Worm (Caenorhabditis elegans) whole organism, early embryonic: ENCODE data around the gene gdi-1.

ENCODE experiments used
- B0310.2 ChIP-seq: sonication (generic microtip); optimal IDR thresholded peaks from 2 replicates; lab custom pipeline; 2016; ENCODE audit warnings: mild to moderate bottlenecking, missing genetic modification characterization, missing compliant biosample characterization
- F13C5.2 ChIP-seq: sonication (generic microtip); optimal IDR thresholded peaks from 2 replicates; lab custom pipeline; 2017; ENCODE audit warnings: mild to moderate bottlenecking, missing genetic modification characterization, inconsistent platforms, missing compliant biosample characterization
- aly-1 ChIP-seq: sonication (generic microtip); optimal IDR thresholded peaks from 2 replicates; lab custom pipeline; 2016; ENCODE audit warnings: missing genetic modification characterization, missing compliant biosample characterization
- ama-1 ChIP-seq: fragments of 150-350 bp; optimal IDR thresholded peaks from 2 replicates; lab custom pipeline; 2014
- ceh-13 ChIP-seq: fragments of 200-800 bp; sonication (Bioruptor generic); optimal IDR thresholded peaks from 2 replicates; lab custom pipeline; 2018; ENCODE audit warnings: mild to moderate bottlenecking, missing genetic modification characterization, missing compliant biosample characterization
- ceh-36 ChIP-seq: sonication (generic microtip); optimal IDR thresholded peaks from 2 replicates; lab custom pipeline; 2016; ENCODE audit warnings: missing genetic modification characterization, inconsistent platforms, missing compliant biosample characterization
- ets-7 ChIP-seq: sonication (generic microtip); optimal IDR thresholded peaks from 2 replicates; lab custom pipeline; 2016; ENCODE audit warnings: missing genotype, missing genetic modification characterization, missing compliant biosample characterization
- flt-1 ChIP-seq: fragments of 200-800 bp; sonication (Bioruptor generic); IDR thresholded peaks from 2 replicates; pipeline ENCODE4 v1.3.6; 2022; ENCODE audit warnings: missing genetic modification characterization, missing compliant biosample characterization
- hmbx-1 ChIP-seq: sonication (generic microtip); optimal IDR thresholded peaks from 2 replicates; lab custom pipeline; 2016; ENCODE audit warnings: mild to moderate bottlenecking, missing genetic modification characterization, missing compliant biosample characterization
- hmg-4 ChIP-seq: fragments of 200-800 bp; sonication (Bioruptor generic); optimal IDR thresholded peaks from 2 replicates; lab custom pipeline; 2018; ENCODE audit warnings: mild to moderate bottlenecking, missing genetic modification characterization, missing compliant biosample characterization
- hnd-1 ChIP-seq: sonication (generic microtip); optimal IDR thresholded peaks from 2 replicates; lab custom pipeline; 2016; ENCODE audit warnings: missing genetic modification characterization, missing compliant biosample characterization
- pes-1 ChIP-seq: fragments of 200-800 bp; sonication (Bioruptor generic); IDR thresholded peaks from 2 replicates; pipeline ENCODE4 v1.3.6; 2022; ENCODE audit warnings: missing genetic modification reagents, missing genetic modification characterization, missing compliant biosample characterization
- scrt-1 ChIP-seq: fragments of 200-800 bp; sonication (Bioruptor generic); IDR thresholded peaks from 2 replicates; pipeline ENCODE4 v1.3.6; 2022; ENCODE audit warnings: missing genetic modification characterization, missing compliant biosample characterization
- sea-1 ChIP-seq: fragments of 200-800 bp; sonication (Bioruptor generic); conservative IDR thresholded peaks from 2 replicates; pipeline ENCODE4 v1.3.6; 2022; ENCODE audit warnings: missing genetic modification characterization, missing compliant biosample characterization
- tbx-11 ChIP-seq: fragments of 200-800 bp; sonication (Bioruptor generic); IDR thresholded peaks from 2 replicates; pipeline ENCODE4 v1.3.6; 2022; ENCODE audit warnings: missing genetic modification characterization, missing compliant biosample characterization
- tbx-37 ChIP-seq: fragments of 200-800 bp; sonication (Bioruptor generic); conservative IDR thresholded peaks from 2 replicates; pipeline ENCODE4 v1.3.6; 2022; ENCODE audit warnings: missing genetic modification reagents, missing genetic modification characterization, missing compliant biosample characterization
- tra-4 ChIP-seq: sonication (generic microtip); optimal IDR thresholded peaks from 2 replicates; lab custom pipeline; 2017; ENCODE audit warnings: missing genetic modification characterization, missing compliant biosample characterization

Gene gdi-1

DNA sequence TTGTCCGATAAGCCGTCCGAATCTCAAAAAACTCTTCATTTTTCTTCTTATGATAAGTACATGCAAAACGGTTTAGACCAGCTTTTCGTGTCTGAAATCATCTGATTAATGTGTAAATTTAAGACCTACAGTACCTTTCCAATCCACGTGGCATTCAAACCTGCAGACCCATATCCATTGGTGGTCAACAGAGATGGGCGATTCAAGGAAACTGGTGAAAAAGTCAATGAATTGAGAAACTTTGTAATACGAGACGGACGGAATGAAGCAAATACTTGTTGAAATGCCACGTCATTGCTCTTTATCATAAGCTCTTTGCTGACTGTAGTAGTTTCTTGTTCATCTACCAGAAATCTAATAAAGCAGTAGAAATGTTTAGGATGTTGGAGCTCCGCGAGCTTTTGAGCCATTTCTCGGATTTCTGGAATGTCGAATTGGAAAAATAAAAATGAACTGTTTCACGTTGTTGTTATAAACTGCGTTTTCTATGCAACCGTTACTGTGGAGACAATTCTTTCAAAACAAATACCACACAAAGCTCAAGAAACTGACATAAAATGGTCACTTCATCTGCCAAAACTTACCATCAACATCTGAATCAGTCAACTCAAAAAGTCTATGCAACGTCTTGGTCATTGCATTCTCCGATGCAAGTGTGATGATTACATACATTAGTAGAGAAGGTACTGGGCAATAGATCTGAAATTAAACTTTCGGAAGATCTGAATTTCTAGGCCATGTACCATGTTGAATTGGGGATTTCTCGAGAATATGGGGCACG lies 28.6 kb downstream of the gdi-1 start:
- no peak for TF ChIP-seq ceh-36 (tag; lab: Kevin White, UChicago)

DNA sequence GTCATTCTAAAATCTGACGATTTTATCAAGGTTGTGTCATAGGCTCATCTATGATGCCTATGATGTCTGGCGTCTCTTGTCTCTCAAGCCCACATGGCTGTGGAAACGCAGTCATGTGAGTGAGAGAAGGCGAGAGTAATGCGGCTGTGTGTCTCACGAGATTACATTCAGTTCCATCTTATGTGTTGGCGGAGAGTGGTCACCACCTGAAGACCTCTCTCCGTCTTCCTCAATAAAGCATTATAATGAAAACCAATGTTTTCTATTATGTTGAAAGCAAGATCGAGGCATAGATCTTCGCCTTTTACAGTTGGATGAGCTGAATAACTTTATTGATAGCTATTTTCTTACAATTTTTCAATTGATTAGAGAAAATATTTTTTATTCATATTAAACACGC lies 29.3 kb downstream of the gdi-1 start:
- peak; percentile 7 for TF ChIP-seq F13C5.2 (tag; lab: Kevin White, UChicago)

DNA sequence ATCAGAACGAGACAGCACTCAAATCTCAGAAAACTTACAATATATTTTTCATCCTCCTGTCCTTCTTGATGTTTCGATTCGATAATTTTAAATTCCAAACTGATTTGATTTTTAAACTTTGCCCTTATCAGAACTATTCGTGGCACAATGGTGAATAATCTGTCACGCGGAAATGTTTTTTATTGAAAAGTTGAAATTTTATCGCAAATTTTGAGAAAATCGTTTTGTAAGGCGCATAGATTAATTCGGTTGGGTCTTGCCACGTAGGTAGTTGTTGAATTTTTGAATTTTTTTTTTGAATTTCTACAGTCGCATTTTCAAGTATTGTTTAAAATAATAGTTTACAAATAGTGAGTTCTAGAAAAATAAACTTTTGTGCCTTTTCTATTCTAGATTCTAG lies 31.8 kb downstream of the gdi-1 start, which contains the start of gene ptp-5.2:
ptp-5.2 (minus strand) TSS at position 101 of the 400 bp plus-strand sequence.
- TF ChIP-seq flt-1 (GFP tag; lab: Robert Waterston, UW), result no peak
- no peak for TF ChIP-seq ets-7 (tag; lab: Kevin White, UChicago)
- no peak for TF ChIP-seq tbx-37
- no peak for TF ChIP-seq B0310.2 (tag; lab: Kevin White, UChicago)
- no peak for TF ChIP-seq tbx-11 (GFP tag; lab: Robert Waterston, UW)
- no peak for TF ChIP-seq F13C5.2 (tag; lab: Kevin White, UChicago)
- TF ChIP-seq hmg-4, result no peak
- TF ChIP-seq hnd-1 (tag; lab: Kevin White, UChicago), result no peak
- no peak for TF ChIP-seq ceh-36 (tag; lab: Kevin White, UChicago)
- no peak for TF ChIP-seq ceh-13
- TF ChIP-seq aly-1 (tag; lab: Kevin White, UChicago), result no peak

DNA sequence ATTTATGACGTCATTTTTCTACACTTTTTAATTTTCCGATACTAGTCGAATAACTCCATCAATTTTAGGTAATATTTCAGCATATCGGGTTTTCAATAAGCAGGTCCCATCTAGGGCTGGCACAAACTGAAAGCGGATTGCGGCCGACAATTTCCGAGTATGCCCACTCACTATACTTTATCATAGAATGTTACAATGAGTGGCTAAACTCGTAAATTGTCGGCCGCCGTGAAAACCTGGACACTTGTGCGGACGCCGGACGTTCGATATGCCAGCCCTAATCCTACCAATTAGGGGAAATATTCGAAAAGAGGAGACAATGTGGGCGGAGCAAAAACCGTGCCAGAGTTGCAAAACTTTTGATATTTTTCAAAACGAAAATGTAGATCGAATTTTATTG lies 33.0 kb downstream of the gdi-1 start:
- TF ChIP-seq tra-4, result no peak
- no peak for TF ChIP-seq hnd-1 (tag; lab: Kevin White, UChicago)
- no peak for TF ChIP-seq pes-1 (GFP tag; lab: Robert Waterston, UW)
- TF ChIP-seq ets-7 (tag; lab: Kevin White, UChicago), result no peak
- TF ChIP-seq aly-1 (tag; lab: Kevin White, UChicago), result no peak
- no peak for TF ChIP-seq scrt-1 (GFP tag; lab: Robert Waterston, UW)
- no peak for TF ChIP-seq ama-1 (lab: Kevin White, UChicago)
- no peak for TF ChIP-seq hmg-4
- no peak for TF ChIP-seq sea-1 (GFP tag; lab: Robert Waterston, UW)
- TF ChIP-seq flt-1 (GFP tag; lab: Robert Waterston, UW), result no peak
- TF ChIP-seq tbx-37, result no peak
- TF ChIP-seq F13C5.2 (tag; lab: Kevin White, UChicago), result no peak
- no peak for TF ChIP-seq hmbx-1
- no peak for TF ChIP-seq ceh-13
- TF ChIP-seq ceh-36 (tag; lab: Kevin White, UChicago), result no peak
- TF ChIP-seq B0310.2 (tag; lab: Kevin White, UChicago), result no peak
- no peak for TF ChIP-seq tbx-11 (GFP tag; lab: Robert Waterston, UW)

DNA sequence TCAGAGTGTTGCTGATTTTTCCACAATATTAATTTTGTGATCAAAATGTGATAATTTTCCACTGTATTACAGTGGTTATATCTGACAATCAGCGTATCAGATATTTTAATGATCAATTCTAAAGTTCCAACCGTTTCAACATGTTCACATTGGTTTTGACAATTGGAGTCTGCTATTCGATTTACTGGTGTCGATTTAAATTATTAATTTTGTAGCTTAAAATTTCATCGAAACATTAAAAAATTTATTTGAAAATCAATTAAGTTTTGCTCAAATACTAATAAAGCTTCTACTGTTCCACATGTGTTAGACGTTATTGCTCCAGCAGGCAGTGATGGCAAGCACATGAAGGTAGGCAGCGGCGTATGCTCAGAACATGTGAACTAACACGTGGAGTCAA lies 34.9 kb downstream of the gdi-1 start:
- TF ChIP-seq ceh-13 (no peak), ama-1 (lab: Kevin White, UChicago) (no peak), tbx-11 (GFP tag; lab: Robert Waterston, UW) (no peak), sea-1 (GFP tag; lab: Robert Waterston, UW) (no peak), hnd-1 (tag; lab: Kevin White, UChicago) (no peak), B0310.2 (tag; lab: Kevin White, UChicago) (no peak), scrt-1 (GFP tag; lab: Robert Waterston, UW) (no peak), hmg-4 (no peak), ets-7 (tag; lab: Kevin White, UChicago) (no peak), F13C5.2 (tag; lab: Kevin White, UChicago) (no peak), aly-1 (tag; lab: Kevin White, UChicago) (no peak), pes-1 (GFP tag; lab: Robert Waterston, UW) (no peak), hmbx-1 (no peak), ceh-36 (tag; lab: Kevin White, UChicago) (no peak), tra-4 (no peak), flt-1 (GFP tag; lab: Robert Waterston, UW) (no peak)

DNA sequence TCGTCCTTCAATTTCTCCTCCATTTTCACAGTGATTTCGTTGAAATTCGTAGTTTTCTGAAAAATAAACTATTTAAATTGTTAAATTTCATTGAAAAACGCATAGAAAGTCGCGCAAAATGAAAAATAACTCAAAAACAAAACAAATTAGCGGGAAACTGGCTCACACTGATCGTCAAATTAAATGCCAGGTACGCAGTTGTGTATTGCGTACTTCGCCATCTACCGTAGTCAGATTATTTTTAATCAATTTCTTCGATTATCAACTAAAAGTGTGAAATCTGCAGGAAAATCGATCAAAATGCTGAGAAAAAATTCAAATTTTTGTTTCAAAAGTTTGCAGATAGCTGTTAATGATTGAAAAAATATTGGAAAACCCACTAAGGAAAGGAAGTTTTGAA lies 37.8 kb downstream of the gdi-1 start, which contains the start of gene Y57G11C.499:
Y57G11C.499 (minus strand) TSS at position 23 of the 400 bp plus-strand sequence.
- TF ChIP-seq hnd-1 (tag; lab: Kevin White, UChicago), result no peak
- TF ChIP-seq pes-1 (GFP tag; lab: Robert Waterston, UW), result no peak
- TF ChIP-seq hmbx-1, result no peak
- TF ChIP-seq aly-1 (tag; lab: Kevin White, UChicago), result no peak
- no peak for TF ChIP-seq sea-1 (GFP tag; lab: Robert Waterston, UW)
- TF ChIP-seq tbx-37, result no peak
- no peak for TF ChIP-seq flt-1 (GFP tag; lab: Robert Waterston, UW)
- TF ChIP-seq hmg-4, result no peak
- TF ChIP-seq B0310.2 (tag; lab: Kevin White, UChicago), result no peak
- TF ChIP-seq ama-1 (lab: Kevin White, UChicago), result no peak
- no peak for TF ChIP-seq F13C5.2 (tag; lab: Kevin White, UChicago)
- TF ChIP-seq scrt-1 (GFP tag; lab: Robert Waterston, UW), result no peak
- no peak for TF ChIP-seq tbx-11 (GFP tag; lab: Robert Waterston, UW)
- TF ChIP-seq ceh-36 (tag; lab: Kevin White, UChicago), result no peak
- TF ChIP-seq ets-7 (tag; lab: Kevin White, UChicago), result no peak
- no peak for TF ChIP-seq ceh-13
- TF ChIP-seq tra-4, result no peak

DNA sequence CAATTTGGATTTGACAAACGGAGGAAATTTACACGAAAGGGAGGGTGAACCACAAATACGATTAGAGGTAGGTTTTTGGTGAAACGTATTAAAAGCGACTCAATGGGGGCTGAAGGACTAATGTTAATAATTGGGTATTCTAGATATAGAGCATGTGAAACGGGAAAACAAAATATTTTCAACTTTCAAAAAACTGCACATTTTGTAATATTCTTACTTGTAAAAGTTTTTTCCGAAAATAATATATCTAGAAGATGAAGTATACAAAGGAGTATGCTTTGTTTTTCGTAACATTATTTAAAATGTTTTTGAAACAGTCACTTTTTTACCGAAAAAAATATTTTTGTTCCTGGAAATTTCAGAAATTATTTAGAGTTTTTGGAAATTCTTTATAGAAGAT lies 50.8 kb downstream of the gdi-1 start:
- no peak for TF ChIP-seq tbx-11 (GFP tag; lab: Robert Waterston, UW)
- TF ChIP-seq hmg-4, result no peak
- no peak for TF ChIP-seq pes-1 (GFP tag; lab: Robert Waterston, UW)
- TF ChIP-seq flt-1 (GFP tag; lab: Robert Waterston, UW), result no peak
- no peak for TF ChIP-seq hnd-1 (tag; lab: Kevin White, UChicago)
- TF ChIP-seq B0310.2 (tag; lab: Kevin White, UChicago), result no peak
